Worm (Caenorhabditis elegans) whole organism, L1 larva: ENCODE data around the gene F54E7.6.

Source experiments
- C16A3.4 ChIP-seq: fragments of 150-350 bp; optimal IDR thresholded peaks from 2 replicates; lab custom pipeline; 2014; ENCODE audit warnings: missing biosample characterization, missing genetic modification characterization
- C34B4.2 ChIP-seq: sonication (generic microtip); optimal IDR thresholded peaks from 2 replicates; lab custom pipeline; 2017; ENCODE audit warnings: mild to moderate bottlenecking, missing genetic modification characterization, missing compliant biosample characterization
- F16B12.6 ChIP-seq: fragments of 150-350 bp; optimal IDR thresholded peaks from 2 replicates; lab custom pipeline; 2014; ENCODE audit warnings: missing biosample characterization, missing genetic modification characterization
- aly-2 ChIP-seq: fragments of 150-350 bp; optimal IDR thresholded peaks from 2 replicates; lab custom pipeline; 2014; ENCODE audit warnings: missing biosample characterization, missing genetic modification characterization
- ama-1 ChIP-seq: fragments of 150-350 bp; optimal IDR thresholded peaks from 2 replicates; lab custom pipeline; 2014
- blmp-1 ChIP-seq: fragments of 150-350 bp; optimal IDR thresholded peaks from 2 replicates; lab custom pipeline; 2014; ENCODE audit warnings: missing biosample characterization, missing genetic modification characterization
- ceh-82 ChIP-seq, 3 experiments: fragments of 150-350 bp in 1 of 3; sonication (generic microtip) in 2 of 3; optimal IDR thresholded peaks; 2 replicates each; lab custom pipeline; 2014 to 2017; ENCODE audit warnings: missing biosample characterization in 3 of 3, missing genetic modification characterization in 3 of 3
- ceh-88 ChIP-seq: fragments of 200-800 bp; sonication (Bioruptor generic); IDR thresholded peaks from 2 replicates; pipeline ENCODE4 v1.3.6; 2022; ENCODE audit warnings: missing genetic modification characterization, missing compliant biosample characterization
- dpl-1 ChIP-seq, 3 experiments: fragments of 150-350 bp in 2 of 3; sonication (generic microtip) in 1 of 3; optimal IDR thresholded peaks; 2 replicates each; lab custom pipeline; 2014 to 2017; ENCODE audit warnings: missing biosample characterization in 3 of 3, missing genetic modification characterization in 3 of 3, missing genetic modification reagents in 3 of 3
- efl-1 ChIP-seq, 4 experiments: fragments of 150-350 bp; optimal IDR thresholded peaks in 3 of 4; peaks in 1 of 4; 1 replicate in 1 of 4; 2 replicates in 3 of 4; lab custom pipeline; 2014; ENCODE audit warnings: missing biosample characterization in 2 of 4, missing genetic modification characterization in 2 of 4, missing genetic modification reagents in 2 of 4
- efl-3 ChIP-seq: fragments of 200-800 bp; sonication (Bioruptor generic); optimal IDR thresholded peaks from 2 replicates; lab custom pipeline; 2018; ENCODE audit warnings: mild to moderate bottlenecking, missing genetic modification characterization, missing compliant biosample characterization
- egl-27 ChIP-seq, 2 experiments: fragments of 150-350 bp in 1 of 2; sonication (generic microtip); optimal IDR thresholded peaks; 3 replicates each; lab custom pipeline; 2017 to 2018; ENCODE audit warnings: missing biosample characterization in 2 of 2, missing genetic modification characterization in 2 of 2, missing genetic modification reagents in 2 of 2
- elt-3 ChIP-seq, 6 experiments: fragments of 150-350 bp in 1 of 6; sonication (generic microtip); optimal IDR thresholded peaks; 2 replicates each; lab custom pipeline; 2017 to 2018; ENCODE audit warnings: missing biosample characterization in 6 of 6, missing genetic modification characterization in 6 of 6, inconsistent platforms in 1 of 6
- fkh-8 ChIP-seq: sonication (generic microtip); optimal IDR thresholded peaks from 2 replicates; lab custom pipeline; 2016; ENCODE audit warnings: mild to moderate bottlenecking, missing genetic modification characterization, missing compliant biosample characterization
- fos-1 ChIP-seq: fragments of 150-350 bp; optimal IDR thresholded peaks from 2 replicates; lab custom pipeline; 2014; ENCODE audit warnings: missing biosample characterization, missing genetic modification characterization
- grh-1 ChIP-seq: fragments of 200-800 bp; sonication (Bioruptor generic); IDR thresholded peaks from 2 replicates; pipeline ENCODE4 v1.3.6; 2022; ENCODE audit warnings: missing genetic modification reagents, missing genetic modification characterization, missing compliant biosample characterization
- hlh-4 ChIP-seq: sonication (generic microtip); optimal IDR thresholded peaks from 2 replicates; lab custom pipeline; 2016; ENCODE audit warnings: mild to moderate bottlenecking, missing genetic modification characterization, missing compliant biosample characterization
- irx-1 ChIP-seq: sonication (generic microtip); optimal IDR thresholded peaks from 2 replicates; lab custom pipeline; 2016; ENCODE audit warnings: missing genetic modification characterization, missing compliant biosample characterization
- jun-1 ChIP-seq: fragments of 150-350 bp; optimal IDR thresholded peaks from 2 replicates; lab custom pipeline; 2014; ENCODE audit warnings: missing biosample characterization, missing genetic modification reagents, missing genetic modification characterization
- lin-13 ChIP-seq: fragments of 150-350 bp; optimal IDR thresholded peaks from 2 replicates; lab custom pipeline; 2014; ENCODE audit warnings: missing biosample characterization, missing genetic modification reagents, missing genetic modification characterization
- lin-14 ChIP-seq: fragments of 200-800 bp; sonication (Bioruptor generic); optimal IDR thresholded peaks from 2 replicates; lab custom pipeline; 2018; ENCODE audit warnings: mild to moderate bottlenecking, missing genetic modification characterization, moderate library complexity, missing compliant biosample characterization
- lin-35 ChIP-seq, 2 experiments: fragments of 150-350 bp; optimal IDR thresholded peaks; 2 replicates each; lab custom pipeline; 2014; ENCODE audit warnings: missing biosample characterization in 2 of 2, missing genetic modification characterization in 2 of 2, missing genetic modification reagents in 2 of 2
- lir-3 ChIP-seq: sonication (generic microtip); optimal IDR thresholded peaks from 2 replicates; lab custom pipeline; 2016; ENCODE audit warnings: mild to moderate bottlenecking, missing genetic modification characterization, moderate library complexity, missing compliant biosample characterization; ENCODE audit not compliant: poor library complexity
- lsy-2 ChIP-seq, 2 experiments: fragments of 150-350 bp; optimal IDR thresholded peaks; 2 replicates each; lab custom pipeline; 2014; ENCODE audit warnings: missing biosample characterization in 2 of 2, missing genetic modification characterization in 2 of 2
- mdl-1 ChIP-seq, 2 experiments: fragments of 150-350 bp; optimal IDR thresholded peaks; 2 replicates each; lab custom pipeline; 2014 to 2017; ENCODE audit warnings: missing biosample characterization in 2 of 2, missing genetic modification characterization in 2 of 2, inconsistent platforms in 1 of 2
- mef-2 ChIP-seq: fragments of 150-350 bp; optimal IDR thresholded peaks from 2 replicates; lab custom pipeline; 2014; ENCODE audit warnings: missing biosample characterization, missing genetic modification characterization
- mep-1 ChIP-seq: fragments of 150-350 bp; optimal IDR thresholded peaks from 2 replicates; lab custom pipeline; 2014; ENCODE audit warnings: missing biosample characterization, missing genetic modification characterization
- nhr-11 ChIP-seq: fragments of 150-350 bp; optimal IDR thresholded peaks from 2 replicates; lab custom pipeline; 2014; ENCODE audit warnings: missing biosample characterization, missing genetic modification characterization
- nhr-19 ChIP-seq: fragments of 200-800 bp; sonication (Bioruptor generic); conservative IDR thresholded peaks from 2 replicates; pipeline ENCODE4 v1.3.6; 2022; ENCODE audit warnings: missing genetic modification characterization, missing compliant biosample characterization
- nhr-71 ChIP-seq: sonication (generic microtip); optimal IDR thresholded peaks from 2 replicates; lab custom pipeline; 2016; ENCODE audit warnings: mild to moderate bottlenecking, missing genetic modification characterization, moderate library complexity, missing compliant biosample characterization
- nhr-84 ChIP-seq: sonication (generic microtip); optimal IDR thresholded peaks from 2 replicates; lab custom pipeline; 2017; ENCODE audit warnings: missing biosample characterization, missing genetic modification characterization
- nhr-90 ChIP-seq: sonication (generic microtip); optimal IDR thresholded peaks from 2 replicates; lab custom pipeline; 2016; ENCODE audit warnings: mild to moderate bottlenecking, missing genetic modification characterization, missing compliant biosample characterization; ENCODE audit not compliant: poor library complexity
- rnt-1 ChIP-seq: sonication (generic microtip); optimal IDR thresholded peaks from 2 replicates; lab custom pipeline; 2016; ENCODE audit warnings: mild to moderate bottlenecking, missing genetic modification characterization, moderate library complexity, missing compliant biosample characterization
- skn-1 ChIP-seq: fragments of 150-350 bp; optimal IDR thresholded peaks from 2 replicates; lab custom pipeline; 2014; ENCODE audit warnings: missing biosample characterization, missing genetic modification characterization
- snu-23 ChIP-seq: sonication (generic microtip); optimal IDR thresholded peaks from 2 replicates; lab custom pipeline; 2016; ENCODE audit warnings: missing genetic modification characterization, missing compliant biosample characterization
- sptf-1 ChIP-seq: fragments of 150-350 bp; optimal IDR thresholded peaks from 2 replicates; lab custom pipeline; 2014; ENCODE audit warnings: missing biosample characterization, missing genetic modification characterization
- sup-37 ChIP-seq: fragments of 200-800 bp; sonication (Bioruptor generic); optimal IDR thresholded peaks from 2 replicates; lab custom pipeline; 2018; ENCODE audit warnings: mild to moderate bottlenecking, missing genetic modification characterization, missing compliant biosample characterization
- swsn-7 ChIP-seq: sonication (generic microtip); optimal IDR thresholded peaks from 2 replicates; lab custom pipeline; 2016; ENCODE audit warnings: missing genetic modification characterization, missing compliant biosample characterization
- tlp-1 ChIP-seq: fragments of 150-350 bp; optimal IDR thresholded peaks from 2 replicates; lab custom pipeline; 2014; ENCODE audit warnings: missing biosample characterization, missing genetic modification characterization
- unc-130 ChIP-seq: fragments of 150-350 bp; optimal IDR thresholded peaks from 2 replicates; lab custom pipeline; 2017; ENCODE audit warnings: missing biosample characterization, missing genetic modification characterization, inconsistent platforms
- unc-62 ChIP-seq: fragments of 150-350 bp; optimal IDR thresholded peaks from 2 replicates; lab custom pipeline; 2014; ENCODE audit warnings: missing biosample characterization, missing genetic modification reagents, missing genetic modification characterization
- vab-15 ChIP-seq: sonication (generic microtip); optimal IDR thresholded peaks from 2 replicates; lab custom pipeline; 2017; ENCODE audit warnings: missing genotype, mild to moderate bottlenecking, missing genetic modification characterization, missing compliant biosample characterization
- xbp-1 ChIP-seq: sonication (generic microtip); optimal IDR thresholded peaks from 2 replicates; lab custom pipeline; 2016; ENCODE audit warnings: missing genetic modification characterization, missing compliant biosample characterization
- zip-4 ChIP-seq: fragments of 200-800 bp; sonication (Bioruptor generic); optimal IDR thresholded peaks from 2 replicates; lab custom pipeline; 2018; ENCODE audit warnings: mild to moderate bottlenecking, missing genetic modification characterization, moderate library complexity, missing compliant biosample characterization
- ztf-4 ChIP-seq: fragments of 150-350 bp; optimal IDR thresholded peaks from 2 replicates; lab custom pipeline; 2014; ENCODE audit warnings: missing biosample characterization, missing genetic modification characterization

Gene F54E7.6

DNA sequence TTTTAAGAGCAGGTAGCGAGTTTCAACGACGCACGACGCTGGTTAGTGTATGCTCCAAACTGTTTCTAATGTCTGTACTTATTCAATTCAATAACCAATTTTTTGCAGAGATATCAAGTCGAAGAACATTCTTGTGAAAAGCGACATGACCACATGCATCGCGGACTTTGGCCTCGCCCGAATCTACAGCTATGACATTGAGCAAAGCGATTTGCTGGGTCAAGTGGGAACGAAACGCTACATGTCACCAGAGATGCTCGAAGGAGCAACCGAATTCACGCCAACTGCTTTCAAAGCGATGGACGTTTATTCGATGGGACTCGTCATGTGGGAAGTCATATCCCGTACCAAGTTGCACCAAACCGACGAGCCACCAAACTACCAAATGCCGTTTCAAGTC, 30.5 kb downstream of the F54E7.6 start (continued):
- TF ChIP-seq tlp-1 = no peak
- TF ChIP-seq vab-15 (tag; lab: Kevin White, UChicago) = no peak
- TF ChIP-seq lin-13 (GFP tag; lab: Kevin White, UChicago) = no peak
- TF ChIP-seq skn-1 (tag; lab: Kevin White, UChicago) = no peak
- no peak for TF ChIP-seq C16A3.4 (tag; lab: Kevin White, UChicago)
- TF ChIP-seq F16B12.6 (tag; lab: Kevin White, UChicago) = no peak
- no peak for TF ChIP-seq C34B4.2
- TF ChIP-seq aly-2 (tag; lab: Kevin White, UChicago) = no peak
- TF ChIP-seq sup-37 (GFP tag; lab: Kevin White, UChicago) = no peak
- no peak for TF ChIP-seq jun-1 (tag; lab: Kevin White, UChicago)
- TF ChIP-seq nhr-90 (tag; lab: Kevin White, UChicago) = no peak
- no peak for TF ChIP-seq lin-35 (GFP tag; optimal IDR thresholded peaks at IDR 0.05; lab: Kevin White, UChicago)
- TF ChIP-seq hlh-4 = no peak

DNA sequence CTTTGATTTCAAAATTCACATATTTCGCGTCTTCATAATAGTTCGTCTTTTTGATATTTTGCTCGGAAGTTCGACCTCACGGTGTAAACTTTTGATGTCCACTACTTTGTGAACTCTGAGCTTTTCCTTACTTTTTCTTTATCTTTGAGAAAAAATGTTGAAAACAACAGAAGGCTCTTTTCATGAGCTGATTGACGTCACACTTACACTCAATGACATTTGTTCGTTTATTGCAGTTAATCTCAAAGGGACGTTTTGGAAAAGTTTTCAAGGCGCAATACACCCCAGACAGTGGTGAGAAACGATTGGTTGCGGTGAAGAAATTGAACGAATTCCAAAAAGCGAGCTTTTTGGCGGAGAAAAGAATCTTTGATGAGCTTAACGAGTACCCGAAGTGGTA, 31.7 kb downstream of the F54E7.6 start:
- TF ChIP-seq lin-35 (GFP tag; optimal IDR thresholded peaks at IDR 0.05; lab: Kevin White, UChicago) = no peak
- no peak for TF ChIP-seq fos-1 (tag; lab: Kevin White, UChicago)
- TF ChIP-seq nhr-19 (GFP tag; lab: Robert Waterston, UW) = peak; percentile 27; the same call in 1 of the 2 replicates
- no peak for TF ChIP-seq ama-1 (lab: Kevin White, UChicago)
- TF ChIP-seq lin-14 (GFP tag; lab: Kevin White, UChicago) = peak; percentile 49
- TF ChIP-seq elt-3 (tag; optimal IDR thresholded peaks at IDR 0.05; lab: Kevin White, UChicago) = no peak
- no peak for TF ChIP-seq nhr-11 (tag; lab: Kevin White, UChicago)
- TF ChIP-seq xbp-1 (tag; lab: Kevin White, UChicago) = no peak
- peak; percentile 34 to 38 for TF ChIP-seq lsy-2 (tag; optimal IDR thresholded peaks at IDR 0.05; lab: Kevin White, UChicago)
- no peak for TF ChIP-seq ztf-4 (tag; lab: Kevin White, UChicago)
- peak; percentile 63 for TF ChIP-seq rnt-1
- no peak for TF ChIP-seq unc-130 (tag; lab: Kevin White, UChicago)
- peak; percentile 12 for TF ChIP-seq snu-23 (GFP tag; lab: Kevin White, UChicago)
- no peak for TF ChIP-seq efl-1 (optimal IDR thresholded peaks at IDR 0.05; lab: Kevin White, UChicago)
- TF ChIP-seq efl-1 (GFP tag; optimal IDR thresholded peaks at IDR 0.05 in 1 of 2; lab: Kevin White, UChicago) = no peak
- peak; percentile 65 for TF ChIP-seq nhr-71 (tag; lab: Kevin White, UChicago)

ce11 chrIII:5624835-5625234, 36.0 kb downstream of the F54E7.6 start, which contains the start of gene daf-4:
Gene daf-4 (plus strand): TSS chrIII:5625135.
- TF ChIP-seq fkh-8 (tag; lab: Kevin White, UChicago) (no peak), sptf-1 (tag; lab: Kevin White, UChicago) (no peak), tlp-1 (no peak), mef-2 (tag; lab: Kevin White, UChicago) (no peak), ceh-88 (GFP tag; lab: Robert Waterston, UW) (no peak), lin-14 (GFP tag; lab: Kevin White, UChicago) (no peak), hlh-4 (no peak), unc-62 (GFP tag; lab: Kevin White, UChicago) (no peak), grh-1 (no peak), egl-27 (tag; optimal IDR thresholded peaks at IDR 0.05; lab: Kevin White, UChicago) (no peak), blmp-1 (tag; lab: Kevin White, UChicago) (no peak), efl-3 (GFP tag; lab: Kevin White, UChicago) (no peak)

ce11 chrIII:5623418-5623817, 37.5 kb downstream of the F54E7.6 start:
- TF ChIP-seq mep-1 (tag; lab: Kevin White, UChicago) = peak; percentile 3
- TF ChIP-seq vab-15 (tag; lab: Kevin White, UChicago) = no peak
- no peak for TF ChIP-seq lin-35 (GFP tag; optimal IDR thresholded peaks at IDR 0.05; lab: Kevin White, UChicago)
- no peak for TF ChIP-seq zip-4 (GFP tag; lab: Kevin White, UChicago)
- TF ChIP-seq rnt-1 = peak; percentile 39
- no peak for TF ChIP-seq swsn-7 (tag; lab: Kevin White, UChicago)
- no peak for TF ChIP-seq C16A3.4 (tag; lab: Kevin White, UChicago)
- TF ChIP-seq C34B4.2 = no peak
- TF ChIP-seq lir-3 (tag; lab: Kevin White, UChicago) = no peak
- peak; percentile 35 for TF ChIP-seq mef-2 (tag; lab: Kevin White, UChicago)
- no peak for TF ChIP-seq irx-1 (tag; lab: Kevin White, UChicago)
- TF ChIP-seq unc-130 (tag; lab: Kevin White, UChicago) = no peak
- TF ChIP-seq ceh-82 (tag; optimal IDR thresholded peaks at IDR 0.05; lab: Kevin White, UChicago) = peak in 1 of 3 experiments; percentile 39
- peak in 1 of 2 experiments; percentile 34 for TF ChIP-seq mdl-1 (tag; optimal IDR thresholded peaks at IDR 0.05; lab: Kevin White, UChicago)
- TF ChIP-seq efl-1 (optimal IDR thresholded peaks at IDR 0.05; lab: Kevin White, UChicago) = no peak
- TF ChIP-seq efl-1 (GFP tag; optimal IDR thresholded peaks at IDR 0.05 in 1 of 2; lab: Kevin White, UChicago) = peak in 1 of 2 experiments; percentile 21
- no peak for TF ChIP-seq nhr-84 (tag; lab: Kevin White, UChicago)
- TF ChIP-seq ama-1 (lab: Kevin White, UChicago) = no peak
- TF ChIP-seq nhr-90 (tag; lab: Kevin White, UChicago) = no peak
- no peak for TF ChIP-seq F16B12.6 (tag; lab: Kevin White, UChicago)
- TF ChIP-seq dpl-1 (GFP tag; optimal IDR thresholded peaks at IDR 0.05; lab: Kevin White, UChicago) = peak in 1 of 3 experiments; percentile 2
- TF ChIP-seq elt-3 (tag; optimal IDR thresholded peaks at IDR 0.05; lab: Kevin White, UChicago) = no peak
- TF ChIP-seq sptf-1 (tag; lab: Kevin White, UChicago) = no peak
